Fruit fly (Drosophila melanogaster) whole organism: ENCODE results near the gene CG9555.

ENCODE experiments used
- CG8478 ChIP-seq: fragments of >200 bp; optimal IDR thresholded peaks from 2 replicates; lab custom pipeline; 2018; ENCODE audit warnings: inconsistent platforms
- EcR ChIP-seq, 2 experiments: fragments of >200 bp; optimal IDR thresholded peaks; 2 replicates each; lab custom pipeline; 2017; ENCODE audit warnings: missing biosample characterization in 2 of 2, missing genetic modification characterization in 2 of 2, missing genetic modification reagents in 2 of 2
- pan ChIP-seq: fragments of >200 bp; optimal IDR thresholded peaks from 2 replicates; lab custom pipeline; 2017
- psq ChIP-seq: fragments of >200 bp; optimal IDR thresholded peaks from 2 replicates; lab custom pipeline; 2017
- usp ChIP-seq: fragments of >200 bp; optimal IDR thresholded peaks from 2 replicates; lab custom pipeline; 2017; ENCODE audit warnings: missing biosample characterization, missing genetic modification characterization, mixed read lengths

DNA sequence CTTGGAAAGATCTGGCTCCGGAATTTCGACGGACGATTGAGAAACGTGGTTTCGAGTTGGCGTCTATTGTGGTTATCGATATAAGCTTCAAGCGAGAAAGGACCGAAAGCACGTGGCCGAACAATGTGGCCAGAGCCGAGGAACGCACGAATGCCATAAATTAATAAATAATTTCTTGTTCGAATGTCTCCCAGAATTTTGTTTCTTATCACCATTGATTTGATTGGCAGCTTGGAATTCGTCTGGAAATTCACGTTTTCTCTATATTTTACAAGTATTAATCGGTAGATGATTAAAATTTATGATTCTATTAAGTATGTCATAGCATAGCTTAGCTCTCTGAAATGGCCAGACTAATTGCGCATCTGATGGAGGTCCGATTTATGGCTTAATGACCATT, 22.4 kb downstream of the CG9555 start, which contains the start of gene Rcd-1r:
- TF ChIP-seq usp (GFP tag; lab: Kevin White, UChicago) (no peak), EcR (GFP tag; optimal IDR thresholded peaks at IDR 0.05; lab: Kevin White, UChicago) (no peak), pan (lab: Kevin White, UChicago) (no peak), psq (no peak), CG8478 (lab: Kevin White, UChicago) (no peak)
